Fruit fly (Drosophila melanogaster): ENCODE measurements around the gene CG11583.
A peak's percentile ranks its signal among the peaks of the same experiment; 100 is the strongest.

The CG11583 gene

DNA sequence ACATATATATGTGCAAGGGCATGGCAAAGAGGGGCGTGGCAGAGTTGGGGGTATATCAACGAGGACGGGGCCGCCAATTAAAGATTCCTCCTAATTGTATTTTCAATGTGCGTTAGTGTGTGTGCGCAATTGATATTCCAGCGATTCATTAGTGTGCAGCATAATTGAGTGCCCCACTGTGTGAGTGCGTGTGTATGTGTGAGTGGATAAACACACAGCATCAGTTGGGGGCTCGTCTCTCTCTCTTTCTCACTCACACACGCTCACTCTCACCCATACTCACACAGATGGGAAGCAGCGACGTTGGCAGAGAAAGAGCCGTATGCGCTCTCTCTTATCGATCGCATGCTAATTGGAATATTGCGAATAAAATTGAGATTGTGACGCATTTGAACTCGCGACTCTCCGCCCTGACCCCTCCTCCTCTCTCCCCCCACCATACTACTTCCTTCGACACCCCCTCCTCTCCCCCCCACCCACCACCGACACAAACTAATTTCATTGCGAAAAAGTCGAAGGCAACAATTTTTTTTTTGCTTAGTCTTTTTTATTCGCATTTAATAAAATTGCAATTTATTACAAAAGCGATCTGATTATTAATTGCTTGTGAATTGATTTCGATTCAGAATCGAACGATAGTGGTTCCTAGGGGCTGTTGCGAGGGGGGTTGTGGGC lies 48.9 kb downstream of the CG11583 start (continued):
- TF ChIP-seq chm (GFP tag; IDR thresholded peaks at IDR 0.05) (no peak), dysf (GFP tag; IDR thresholded peaks at IDR 0.05) (no peak), CG9876 (GFP tag; optimal IDR thresholded peaks at IDR 0.05) (no peak), CG10543 (GFP tag; optimal IDR thresholded peaks at IDR 0.05) (peak; percentile 8), CG3847 (GFP tag; IDR thresholded peaks at IDR 0.05) (no peak), CG14667 (GFP tag; IDR thresholded peaks at IDR 0.05) (no peak), cad (GFP tag; optimal IDR thresholded peaks at IDR 0.05) (no peak), Kr (GFP tag; optimal IDR thresholded peaks at IDR 0.05) (no peak), CG4617 (GFP tag; optimal IDR thresholded peaks at IDR 0.05; ENCODE audit: borderline replicate concordance) (no peak), Atf-2 (GFP tag; optimal IDR thresholded peaks at IDR 0.05) (no peak), CG34224 (GFP tag; IDR thresholded peaks at IDR 0.05; ENCODE audit: partially characterized antibody) (no peak), jigr1 (GFP tag; IDR thresholded peaks at IDR 0.05) (no peak), nom (GFP tag; optimal IDR thresholded peaks at IDR 0.05) (no peak), zen2 (GFP tag; IDR thresholded peaks at IDR 0.05; ENCODE audit: partially characterized antibody) (no peak), cg (GFP tag; optimal IDR thresholded peaks at IDR 0.05) (peak; percentile 94), D (optimal IDR thresholded peaks at IDR 0.05) (peak; percentile 43), D (GFP tag; optimal IDR thresholded peaks at IDR 0.05) (no peak), Meics (GFP tag; optimal IDR thresholded peaks at IDR 0.05) (no peak), B-H1 (GFP tag; IDR thresholded peaks at IDR 0.05) (no peak), dmrt11E (tag; optimal IDR thresholded peaks at IDR 0.05) (no peak), CG15479 (GFP tag; optimal IDR thresholded peaks at IDR 0.05) (no peak), CG6683 (GFP tag; optimal IDR thresholded peaks at IDR 0.05) (no peak), CG14014 (GFP tag; IDR thresholded peaks at IDR 0.05) (no peak), CG8944 (GFP tag; optimal IDR thresholded peaks at IDR 0.05) (no peak), amos (GFP tag; IDR thresholded peaks at IDR 0.05; ENCODE audit: partially characterized antibody) (no peak), Atf3 (GFP tag; optimal IDR thresholded peaks at IDR 0.05) (no peak), CG11247 (GFP tag; IDR thresholded peaks at IDR 0.05) (no peak), vvl (GFP tag; IDR thresholded peaks at IDR 0.05) (peak; percentile 57), MBD-R2 (GFP tag; IDR thresholded peaks at IDR 0.05) (no peak), CG3163 (GFP tag; optimal IDR thresholded peaks at IDR 0.05) (no peak), CG15011 (GFP tag; optimal IDR thresholded peaks at IDR 0.05) (no peak), ems (GFP tag; optimal IDR thresholded peaks at IDR 0.05) (no peak), corto (GFP tag; optimal IDR thresholded peaks at IDR 0.05) (no peak), toy (GFP tag; IDR thresholded peaks at IDR 0.05) (no peak), CG16815 (GFP tag; optimal IDR thresholded peaks at IDR 0.05) (no peak), lola (GFP tag; optimal IDR thresholded peaks at IDR 0.05) (no peak)

dm6 chr3L:4232724-4233367 lies 49.8 kb downstream of the CG11583 start:
- TF ChIP-seq lilli (GFP tag; optimal IDR thresholded peaks at IDR 0.05) (peak; percentile 37), sim (GFP tag; IDR thresholded peaks at IDR 0.05) (no peak), PHDP (tag; optimal IDR thresholded peaks at IDR 0.05) (peak; percentile 22), CG4424 (GFP tag; optimal IDR thresholded peaks at IDR 0.05) (peak; percentile 21), chinmo (GFP tag; IDR thresholded peaks at IDR 0.05; ENCODE audit: partially characterized antibody) (no peak), org-1 (GFP tag; optimal IDR thresholded peaks at IDR 0.05) (peak; percentile 2), CG14710 (tag; optimal IDR thresholded peaks at IDR 0.05) (peak; percentile 10), CG2678 (tag; optimal IDR thresholded peaks at IDR 0.05) (peak; percentile 48), zfh2 (GFP tag; optimal IDR thresholded peaks at IDR 0.05) (no peak), corto (GFP tag; optimal IDR thresholded peaks at IDR 0.05) (no peak), NFAT (GFP tag; IDR thresholded peaks at IDR 0.05) (no peak), CG7556 (GFP tag; optimal IDR thresholded peaks at IDR 0.05) (peak; percentile 55), stwl (tag; optimal IDR thresholded peaks at IDR 0.05) (no peak), sr (GFP tag; IDR thresholded peaks at IDR 0.05) (no peak), CG33557 (GFP tag; optimal IDR thresholded peaks at IDR 0.05) (no peak), CG34422 (GFP tag; IDR thresholded peaks at IDR 0.05) (no peak)
